Worm (Caenorhabditis elegans) whole organism, L1 larva: ENCODE data around the gene igcm-1.
A peak's percentile ranks its signal among the peaks of the same experiment; 100 is the strongest.

Source experiments
- C04F5.9 ChIP-seq: sonication (generic microtip); optimal IDR thresholded peaks from 2 replicates; lab custom pipeline; 2016; ENCODE audit warnings: missing genetic modification characterization, missing compliant biosample characterization
- C16A3.4 ChIP-seq: fragments of 150-350 bp; optimal IDR thresholded peaks from 2 replicates; lab custom pipeline; 2014; ENCODE audit warnings: missing biosample characterization, missing genetic modification characterization
- F16B12.6 ChIP-seq: fragments of 150-350 bp; optimal IDR thresholded peaks from 2 replicates; lab custom pipeline; 2014; ENCODE audit warnings: missing biosample characterization, missing genetic modification characterization
- Y116A8C.19 ChIP-seq: sonication (generic microtip); optimal IDR thresholded peaks from 2 replicates; lab custom pipeline; 2016; ENCODE audit warnings: missing compliant biosample characterization, missing genetic modification characterization, borderline replicate concordance
- aha-1 ChIP-seq: fragments of 150-350 bp; optimal IDR thresholded peaks from 2 replicates; lab custom pipeline; 2014; ENCODE audit warnings: missing biosample characterization, missing genetic modification characterization
- ama-1 ChIP-seq: fragments of 150-350 bp; optimal IDR thresholded peaks from 2 replicates; lab custom pipeline; 2014
- ceh-63 ChIP-seq: fragments of 200-800 bp; sonication (Bioruptor generic); optimal IDR thresholded peaks from 2 replicates; lab custom pipeline; 2018; ENCODE audit warnings: mild to moderate bottlenecking, missing genetic modification characterization, missing compliant biosample characterization
- ceh-82 ChIP-seq, 3 experiments: fragments of 150-350 bp in 1 of 3; sonication (generic microtip) in 2 of 3; optimal IDR thresholded peaks; 2 replicates each; lab custom pipeline; 2014 to 2017; ENCODE audit warnings: missing biosample characterization in 3 of 3, missing genetic modification characterization in 3 of 3
- ceh-88 ChIP-seq: fragments of 200-800 bp; sonication (Bioruptor generic); IDR thresholded peaks from 2 replicates; pipeline ENCODE4 v1.3.6; 2022; ENCODE audit warnings: missing genetic modification characterization, missing compliant biosample characterization
- ceh-90 ChIP-seq: sonication (generic microtip); optimal IDR thresholded peaks from 2 replicates; lab custom pipeline; 2016; ENCODE audit warnings: missing genetic modification characterization, missing compliant biosample characterization
- dsc-1 ChIP-seq: sonication (generic microtip); optimal IDR thresholded peaks from 2 replicates; lab custom pipeline; 2016; ENCODE audit warnings: mild to moderate bottlenecking, missing genetic modification characterization, missing compliant biosample characterization
- efl-1 ChIP-seq, 4 experiments: fragments of 150-350 bp; optimal IDR thresholded peaks in 3 of 4; peaks in 1 of 4; 1 replicate in 1 of 4; 2 replicates in 3 of 4; lab custom pipeline; 2014; ENCODE audit warnings: missing biosample characterization in 2 of 4, missing genetic modification characterization in 2 of 4, missing genetic modification reagents in 2 of 4
- egl-13 ChIP-seq: sonication (generic microtip); optimal IDR thresholded peaks from 2 replicates; lab custom pipeline; 2016; ENCODE audit warnings: missing genotype, missing genetic modification reagents, missing genetic modification characterization, missing compliant biosample characterization
- elt-2 ChIP-seq: sonication (generic microtip); optimal IDR thresholded peaks from 2 replicates; lab custom pipeline; 2016; ENCODE audit warnings: missing genetic modification characterization, mild to moderate bottlenecking, inconsistent platforms, missing compliant biosample characterization, missing genetic modification reagents
- elt-3 ChIP-seq, 6 experiments: fragments of 150-350 bp in 1 of 6; sonication (generic microtip); optimal IDR thresholded peaks; 2 replicates each; lab custom pipeline; 2017 to 2018; ENCODE audit warnings: missing biosample characterization in 6 of 6, missing genetic modification characterization in 6 of 6, inconsistent platforms in 1 of 6
- grh-1 ChIP-seq: fragments of 200-800 bp; sonication (Bioruptor generic); IDR thresholded peaks from 2 replicates; pipeline ENCODE4 v1.3.6; 2022; ENCODE audit warnings: missing genetic modification reagents, missing genetic modification characterization, missing compliant biosample characterization
- hlh-17 ChIP-seq: fragments of 200-800 bp; sonication (Bioruptor generic); optimal IDR thresholded peaks from 2 replicates; lab custom pipeline; 2018; ENCODE audit warnings: missing genetic modification characterization, mild to moderate bottlenecking, missing compliant biosample characterization, moderate library complexity, borderline replicate concordance
- irx-1 ChIP-seq: sonication (generic microtip); optimal IDR thresholded peaks from 2 replicates; lab custom pipeline; 2016; ENCODE audit warnings: missing genetic modification characterization, missing compliant biosample characterization
- isw-1 ChIP-seq: fragments of 200-800 bp; sonication (Bioruptor generic); IDR thresholded peaks from 2 replicates; pipeline ENCODE4 v1.3.6; 2022; ENCODE audit warnings: missing genetic modification characterization, missing compliant biosample characterization
- lin-14 ChIP-seq: fragments of 200-800 bp; sonication (Bioruptor generic); optimal IDR thresholded peaks from 2 replicates; lab custom pipeline; 2018; ENCODE audit warnings: mild to moderate bottlenecking, missing genetic modification characterization, moderate library complexity, missing compliant biosample characterization
- lin-15B ChIP-seq: fragments of 150-350 bp; sonication (generic microtip); optimal IDR thresholded peaks from 3 replicates; lab custom pipeline; 2014; ENCODE audit warnings: missing biosample characterization, missing genetic modification characterization
- lin-35 ChIP-seq, 2 experiments: fragments of 150-350 bp; optimal IDR thresholded peaks; 2 replicates each; lab custom pipeline; 2014; ENCODE audit warnings: missing biosample characterization in 2 of 2, missing genetic modification characterization in 2 of 2, missing genetic modification reagents in 2 of 2
- lin-39 ChIP-seq: fragments of 150-350 bp; optimal IDR thresholded peaks from 2 replicates; lab custom pipeline; 2014; ENCODE audit warnings: missing biosample characterization, missing genetic modification reagents, missing genetic modification characterization
- lsy-2 ChIP-seq, 2 experiments: fragments of 150-350 bp; optimal IDR thresholded peaks; 2 replicates each; lab custom pipeline; 2014; ENCODE audit warnings: missing biosample characterization in 2 of 2, missing genetic modification characterization in 2 of 2
- mab-9 ChIP-seq: fragments of 200-800 bp; sonication (Bioruptor generic); IDR thresholded peaks from 2 replicates; pipeline ENCODE4 v1.3.6; 2022; ENCODE audit warnings: missing genetic modification reagents, missing genetic modification characterization, missing compliant biosample characterization
- mef-2 ChIP-seq: fragments of 150-350 bp; optimal IDR thresholded peaks from 2 replicates; lab custom pipeline; 2014; ENCODE audit warnings: missing biosample characterization, missing genetic modification characterization
- mep-1 ChIP-seq: fragments of 150-350 bp; optimal IDR thresholded peaks from 2 replicates; lab custom pipeline; 2014; ENCODE audit warnings: missing biosample characterization, missing genetic modification characterization
- nhr-11 ChIP-seq: fragments of 150-350 bp; optimal IDR thresholded peaks from 2 replicates; lab custom pipeline; 2014; ENCODE audit warnings: missing biosample characterization, missing genetic modification characterization
- nhr-12 ChIP-seq: sonication (generic microtip); optimal IDR thresholded peaks from 2 replicates; lab custom pipeline; 2017; ENCODE audit warnings: missing biosample characterization, missing genetic modification characterization
- nhr-19 ChIP-seq: fragments of 200-800 bp; sonication (Bioruptor generic); conservative IDR thresholded peaks from 2 replicates; pipeline ENCODE4 v1.3.6; 2022; ENCODE audit warnings: missing genetic modification characterization, missing compliant biosample characterization
- nhr-20 ChIP-seq: sonication (generic microtip); optimal IDR thresholded peaks from 2 replicates; lab custom pipeline; 2016; ENCODE audit warnings: mild to moderate bottlenecking, missing genetic modification characterization, missing compliant biosample characterization
- nhr-28 ChIP-seq: fragments of 150-350 bp; optimal IDR thresholded peaks from 2 replicates; lab custom pipeline; 2014; ENCODE audit warnings: missing biosample characterization, missing genetic modification characterization
- nhr-47 ChIP-seq: sonication (generic microtip); optimal IDR thresholded peaks from 2 replicates; lab custom pipeline; 2016; ENCODE audit warnings: mild to moderate bottlenecking, missing genetic modification characterization, moderate library complexity, missing compliant biosample characterization
- nhr-71 ChIP-seq: sonication (generic microtip); optimal IDR thresholded peaks from 2 replicates; lab custom pipeline; 2016; ENCODE audit warnings: mild to moderate bottlenecking, missing genetic modification characterization, moderate library complexity, missing compliant biosample characterization
- nhr-84 ChIP-seq: sonication (generic microtip); optimal IDR thresholded peaks from 2 replicates; lab custom pipeline; 2017; ENCODE audit warnings: missing biosample characterization, missing genetic modification characterization
- nhr-90 ChIP-seq: sonication (generic microtip); optimal IDR thresholded peaks from 2 replicates; lab custom pipeline; 2016; ENCODE audit warnings: mild to moderate bottlenecking, missing genetic modification characterization, missing compliant biosample characterization; ENCODE audit not compliant: poor library complexity
- pag-3 ChIP-seq: sonication (generic microtip); optimal IDR thresholded peaks from 2 replicates; lab custom pipeline; 2017; ENCODE audit warnings: missing genetic modification characterization, mild to moderate bottlenecking, missing compliant biosample characterization, antibody characterized with exemption, borderline replicate concordance; ENCODE audit not compliant: insufficient read depth
- rnt-1 ChIP-seq: sonication (generic microtip); optimal IDR thresholded peaks from 2 replicates; lab custom pipeline; 2016; ENCODE audit warnings: mild to moderate bottlenecking, missing genetic modification characterization, moderate library complexity, missing compliant biosample characterization
- skn-1 ChIP-seq: fragments of 150-350 bp; optimal IDR thresholded peaks from 2 replicates; lab custom pipeline; 2014; ENCODE audit warnings: missing biosample characterization, missing genetic modification characterization
- snu-23 ChIP-seq: sonication (generic microtip); optimal IDR thresholded peaks from 2 replicates; lab custom pipeline; 2016; ENCODE audit warnings: missing genetic modification characterization, missing compliant biosample characterization
- swsn-7 ChIP-seq: sonication (generic microtip); optimal IDR thresholded peaks from 2 replicates; lab custom pipeline; 2016; ENCODE audit warnings: missing genetic modification characterization, missing compliant biosample characterization
- tbx-2 ChIP-seq: sonication (generic microtip); optimal IDR thresholded peaks from 2 replicates; lab custom pipeline; 2016; ENCODE audit warnings: missing genetic modification characterization, missing compliant biosample characterization
- tlp-1 ChIP-seq: fragments of 150-350 bp; optimal IDR thresholded peaks from 2 replicates; lab custom pipeline; 2014; ENCODE audit warnings: missing biosample characterization, missing genetic modification characterization
- unc-30 ChIP-seq: sonication (generic microtip); optimal IDR thresholded peaks from 2 replicates; lab custom pipeline; 2017; ENCODE audit warnings: missing biosample characterization, missing genetic modification characterization
- unc-98 ChIP-seq: fragments of 200-800 bp; sonication (Bioruptor generic); IDR thresholded peaks from 2 replicates; pipeline ENCODE4 v1.3.6; 2022; ENCODE audit warnings: missing genetic modification characterization, missing compliant biosample characterization
- ztf-11 ChIP-seq, 2 experiments: sonication (generic microtip); optimal IDR thresholded peaks; 2 replicates each; lab custom pipeline; 2016 to 2017; ENCODE audit warnings: missing genetic modification characterization in 2 of 2, missing biosample characterization in 1 of 2, missing compliant biosample characterization in 1 of 2
- ztf-4 ChIP-seq: fragments of 150-350 bp; optimal IDR thresholded peaks from 2 replicates; lab custom pipeline; 2014; ENCODE audit warnings: missing biosample characterization, missing genetic modification characterization

igcm-1 gene

DNA sequence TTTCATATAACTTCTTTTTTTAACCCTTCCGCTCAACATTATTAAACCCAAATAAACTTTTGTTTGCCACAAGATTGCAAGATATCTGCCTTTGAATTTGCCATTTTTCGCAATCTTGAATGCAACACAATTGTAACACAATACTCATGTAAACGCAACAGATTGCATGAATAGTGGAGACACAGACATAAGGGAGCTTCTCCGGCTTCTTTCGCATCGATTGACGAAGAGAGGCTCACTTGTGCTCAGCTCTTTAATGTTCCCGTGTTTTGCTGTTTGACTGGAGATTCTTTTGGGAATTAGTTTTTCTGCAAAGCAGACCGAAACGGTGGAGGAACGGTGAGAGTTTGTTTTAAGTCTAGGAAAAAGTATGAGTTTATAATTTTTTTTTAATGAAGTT is 8.1 kb upstream of the igcm-1 start, which contains the start of gene F56F10.2:
Gene F56F10.2, plus strand, starts transcription at position 215 of the 400 bp plus-strand sequence.
- TF ChIP-seq lin-39 (tag; lab: Kevin White, UChicago) (no peak), nhr-84 (tag; lab: Kevin White, UChicago) (no peak), lin-14 (GFP tag; lab: Kevin White, UChicago) (peak; percentile 72), ztf-4 (tag; lab: Kevin White, UChicago) (no peak), nhr-47 (tag; lab: Kevin White, UChicago) (peak; percentile 12), lsy-2 (tag; optimal IDR thresholded peaks at IDR 0.05; lab: Kevin White, UChicago) (no peak), ztf-11 (tag; optimal IDR thresholded peaks at IDR 0.05; lab: Kevin White, UChicago) (no peak), skn-1 (tag; lab: Kevin White, UChicago) (peak; percentile 44), pag-3 (tag; lab: Kevin White, UChicago) (no peak), unc-30 (tag; lab: Kevin White, UChicago) (no peak), nhr-12 (tag; lab: Kevin White, UChicago) (no peak), C16A3.4 (no peak), snu-23 (GFP tag; lab: Kevin White, UChicago) (peak; percentile 3), nhr-20 (tag; lab: Kevin White, UChicago) (no peak), nhr-90 (tag; lab: Kevin White, UChicago) (no peak), rnt-1 (no peak), nhr-28 (no peak), unc-98 (GFP tag; lab: Robert Waterston, UW) (no peak), irx-1 (tag; lab: Kevin White, UChicago) (no peak), elt-3 (tag; optimal IDR thresholded peaks at IDR 0.05; lab: Kevin White, UChicago) (no peak), Y116A8C.19 (tag; lab: Kevin White, UChicago) (no peak), lin-15B (tag; lab: Kevin White, UChicago) (no peak), hlh-17 (GFP tag; lab: Kevin White, UChicago) (no peak), F16B12.6 (no peak), isw-1 (GFP tag; lab: Robert Waterston, UW) (no peak), ama-1 (lab: Kevin White, UChicago) (no peak), tbx-2 (no peak), mab-9 (no peak), dsc-1 (tag; lab: Kevin White, UChicago) (no peak), grh-1 (GFP tag; lab: Robert Waterston, UW) (no peak), aha-1 (no peak), egl-13 (tag; lab: Kevin White, UChicago) (no peak), C04F5.9 (tag; lab: Kevin White, UChicago) (no peak), tlp-1 (no peak), ceh-88 (GFP tag; lab: Robert Waterston, UW) (no peak), ceh-63 (no peak), lin-35 (GFP tag; optimal IDR thresholded peaks at IDR 0.05; lab: Kevin White, UChicago) (no peak), nhr-11 (tag; lab: Kevin White, UChicago) (no peak), nhr-71 (tag; lab: Kevin White, UChicago) (peak; percentile 32), mep-1 (tag; lab: Kevin White, UChicago) (peak; percentile 5), nhr-19 (GFP tag; lab: Robert Waterston, UW) (no peak), mef-2 (tag; lab: Kevin White, UChicago) (no peak), efl-1 (optimal IDR thresholded peaks at IDR 0.05; lab: Kevin White, UChicago) (no peak), efl-1 (GFP tag; optimal IDR thresholded peaks at IDR 0.05 in 1 of 2; lab: Kevin White, UChicago) (no peak), ceh-90 (tag; lab: Kevin White, UChicago) (no peak), elt-2 (tag; lab: Kevin White, UChicago) (no peak), ceh-82 (tag; optimal IDR thresholded peaks at IDR 0.05; lab: Kevin White, UChicago) (peak in 2 of 3 experiments; percentile 0 to 18), swsn-7 (tag; lab: Kevin White, UChicago) (no peak)
